Worm (Caenorhabditis elegans) whole organism, late embryonic: Measurements from ENCODE around the gene C02B8.6.

Experiments
- C38D4.7 ChIP-seq: fragments of 200-800 bp; sonication (Bioruptor generic); optimal IDR thresholded peaks from 2 replicates; lab custom pipeline; 2018; ENCODE audit warnings: mild to moderate bottlenecking, missing genetic modification characterization, moderate library complexity, missing compliant biosample characterization
- ama-1 ChIP-seq: fragments of 150-350 bp; optimal IDR thresholded peaks from 2 replicates; lab custom pipeline; 2014
- ceh-45 ChIP-seq: fragments of 200-800 bp; sonication (Bioruptor generic); IDR thresholded peaks from 2 replicates; pipeline ENCODE4 v1.3.6; 2022; ENCODE audit warnings: missing genetic modification reagents, missing genetic modification characterization, missing compliant biosample characterization

ce11 chrX:8116157-8116556 is 20.0 kb downstream of the C02B8.6 start, which contains the start of gene hlh-8:
- TF ChIP-seq C38D4.7 (GFP tag; lab: Kevin White, UChicago) (no peak), ama-1 (lab: Kevin White, UChicago) (no peak), ceh-45 (GFP tag; lab: Robert Waterston, UW) (no peak)
